5 worm cellular contexts compared by ENCODE assay signal in genomic region chrII:14480772-14481171, ce11.
TF ChIP-seq lines count a peak whose summit lies in the region.

No protein-coding gene starts in this region.

TF ChIP-seq in whole organism, L1 larva, 84 proteins besides CTCF, POLR2A, EP300 and RAD21:
- TF ChIP-seq nhr-90 (tag; optimal IDR thresholded peaks at IDR 0.05; lab: Kevin White, UChicago; ENCODE audit: poor library complexity) (no peak), ceh-90 (tag; optimal IDR thresholded peaks at IDR 0.05; lab: Kevin White, UChicago) (no peak), efl-1 (optimal IDR thresholded peaks at IDR 0.05; lab: Kevin White, UChicago) (no peak), efl-1 (GFP tag; optimal IDR thresholded peaks at IDR 0.05 in 1 of 2; lab: Kevin White, UChicago) (no peak), lin-35 (GFP tag; optimal IDR thresholded peaks at IDR 0.05; lab: Kevin White, UChicago) (no peak), elt-3 (tag; optimal IDR thresholded peaks at IDR 0.05; lab: Kevin White, UChicago) (peak in 1 of 6 experiments; percentile 21), nhr-85 (tag; lab: Kevin White, UChicago) (peak; percentile 4), blmp-1 (tag; optimal IDR thresholded peaks at IDR 0.05; lab: Kevin White, UChicago) (peak; percentile 84), grh-1 (GFP tag; IDR thresholded peaks at IDR 0.05; lab: Robert Waterston, UW) (peak; percentile 48)
TF ChIP-seq in whole organism, L1 larva: peak in this region for 4.

TF ChIP-seq in whole organism, L2 larva, 48 proteins besides CTCF, POLR2A, EP300 and RAD21:
- TF ChIP-seq nhr-25 (tag; optimal IDR thresholded peaks at IDR 0.05; lab: Kevin White, UChicago): peak; percentile 21
- TF ChIP-seq ceh-16 (tag; optimal IDR thresholded peaks at IDR 0.05; lab: Kevin White, UChicago): no peak
- TF ChIP-seq nhr-21 (tag; optimal IDR thresholded peaks at IDR 0.05; lab: Kevin White, UChicago): peak; percentile 42
- TF ChIP-seq blmp-1 (tag; optimal IDR thresholded peaks at IDR 0.05; lab: Kevin White, UChicago; ENCODE audit: insufficient read depth): peak; percentile 29

TF ChIP-seq in whole organism, L3 larva, 47 proteins besides CTCF, POLR2A, EP300 and RAD21:
- no peak for TF ChIP-seq nhr-67 (tag; optimal IDR thresholded peaks at IDR 0.05; lab: Kevin White, UChicago)
- TF ChIP-seq nhr-25 (tag; optimal IDR thresholded peaks at IDR 0.05; lab: Kevin White, UChicago): peak; percentile 50
- TF ChIP-seq nhr-23 (tag; optimal IDR thresholded peaks at IDR 0.05; lab: Kevin White, UChicago): peak; percentile 43
- TF ChIP-seq mdl-1 (tag; optimal IDR thresholded peaks at IDR 0.05; lab: Kevin White, UChicago): no peak

TF ChIP-seq in whole organism, L4 larva, 104 proteins besides CTCF, POLR2A, EP300 and RAD21:
- TF ChIP-seq lin-13 (GFP tag; optimal IDR thresholded peaks at IDR 0.05; lab: Kevin White, UChicago) (no peak), ztf-7 (tag; optimal IDR thresholded peaks at IDR 0.05; lab: Kevin White, UChicago) (no peak), nhr-28 (tag; optimal IDR thresholded peaks at IDR 0.05; lab: Kevin White, UChicago) (peak; percentile 17), egl-27 (tag; optimal IDR thresholded peaks at IDR 0.05; lab: Kevin White, UChicago) (no peak)

TF ChIP-seq in whole organism, mixed stage, embryonic, 35 proteins besides CTCF, POLR2A, EP300 and RAD21:
- TF ChIP-seq flh-1 (GFP tag; optimal IDR thresholded peaks at IDR 0.05; lab: Kevin White, UChicago): no peak
- TF ChIP-seq unc-62 (GFP tag; optimal IDR thresholded peaks at IDR 0.05; lab: Kevin White, UChicago): peak; percentile 1
- TF ChIP-seq pha-4 (tag; optimal IDR thresholded peaks at IDR 0.05; lab: Kevin White, UChicago): no peak
- peak; percentile 38 for TF ChIP-seq zip-8 (tag; optimal IDR thresholded peaks at IDR 0.05; lab: Kevin White, UChicago)
- no peak for TF ChIP-seq ceh-83 (GFP tag; optimal IDR thresholded peaks at IDR 0.05; lab: Kevin White, UChicago)
- no peak for TF ChIP-seq snpc-4 (tag; optimal IDR thresholded peaks at IDR 0.05; lab: Kevin White, UChicago)
- no peak for TF ChIP-seq sptf-1 (tag; optimal IDR thresholded peaks at IDR 0.05; lab: Kevin White, UChicago)
TF ChIP-seq in whole organism, mixed stage, embryonic: peak in this region for 2.

Comparison
In these comparisons a context has a peak if more than half of its experiments do, and no peak if none do; other contexts are left out.
1. Of the 29 proteins assayed by ChIP-seq in both whole organism, L4 larva and whole organism, L1 larva: peak only in whole organism, L4 larva: nhr-28; only in whole organism, L1 larva: none; in both: none; in neither: 28.